Fruit fly (Drosophila melanogaster): ENCODE results near the gene CG5167.

dm6 chr3R:12445468-12445867, 39.1 kb downstream of the CG5167 start:
- TF ChIP-seq CG11617 (GFP tag; optimal IDR thresholded peaks at IDR 0.05) (no peak), CG7101 (tag; optimal IDR thresholded peaks at IDR 0.05) (no peak), kay (GFP tag; ENCODE audit: borderline replicate concordance) (no peak), CG7045 (GFP tag; optimal IDR thresholded peaks at IDR 0.05) (no peak), CG33017 (tag; optimal IDR thresholded peaks at IDR 0.05) (no peak)

All from whole organism, adult.